Fruit fly (Drosophila melanogaster) whole organism, embryonic: ENCODE measurements around the gene CG14961.

Experiments
- ATbp ChIP-seq: fragments of 200-800 bp; sonication (Bioruptor generic); optimal IDR thresholded peaks from 2 replicates; lab custom pipeline; 2017; ENCODE audit warnings: missing biosample characterization, mild to moderate bottlenecking, missing genetic modification characterization, missing genetic modification reagents
- BEAF-32 ChIP-seq: fragments of 200-800 bp; sonication (Bioruptor generic); optimal IDR thresholded peaks from 3 replicates; lab custom pipeline; 2017; ENCODE audit warnings: missing biosample characterization, missing genetic modification characterization, mild to moderate bottlenecking, moderate library complexity, missing genetic modification reagents
- CG10654 ChIP-seq: fragments of 200-800 bp; sonication (Bioruptor generic); optimal IDR thresholded peaks from 2 replicates; lab custom pipeline; 2016; ENCODE audit warnings: missing biosample characterization, missing genetic modification characterization
- CG11504 ChIP-seq: fragments of 200-800 bp; sonication (Bioruptor generic); optimal IDR thresholded peaks from 3 replicates; lab custom pipeline; 2019; ENCODE audit warnings: missing biosample characterization, mild to moderate bottlenecking, missing genetic modification characterization, moderate library complexity
- CG12769 ChIP-seq: fragments of 200-800 bp; sonication (Bioruptor generic); optimal IDR thresholded peaks from 2 replicates; lab custom pipeline; 2019; ENCODE audit warnings: missing biosample characterization, mild to moderate bottlenecking, missing genetic modification characterization, moderate library complexity
- CG14441 ChIP-seq: fragments of 200-800 bp; sonication (Bioruptor generic); IDR thresholded peaks from 2 replicates; pipeline ENCODE4 v1.3.6; 2022; ENCODE audit warnings: missing biosample characterization, missing genetic modification characterization
- CG14710 ChIP-seq: fragments of 200-800 bp; sonication (Bioruptor generic); optimal IDR thresholded peaks from 3 replicates; lab custom pipeline; 2019; ENCODE audit warnings: missing biosample characterization, mild to moderate bottlenecking, missing genetic modification characterization, moderate library complexity
- CG15479 ChIP-seq: fragments of 200-800 bp; sonication (Bioruptor generic); optimal IDR thresholded peaks from 3 replicates; lab custom pipeline; 2019; ENCODE audit warnings: missing biosample characterization, mild to moderate bottlenecking, missing genetic modification characterization, moderate library complexity
- CG15696 ChIP-seq: fragments of 200-800 bp; sonication (Bioruptor generic); optimal IDR thresholded peaks from 2 replicates; lab custom pipeline; 2019; ENCODE audit warnings: missing biosample characterization, mild to moderate bottlenecking, missing genetic modification characterization, moderate library complexity
- CG16815 ChIP-seq: fragments of 200-800 bp; sonication (Bioruptor generic); optimal IDR thresholded peaks from 3 replicates; lab custom pipeline; 2017; ENCODE audit warnings: missing biosample characterization, mild to moderate bottlenecking, missing genetic modification characterization
- CG17361 ChIP-seq: fragments of 200-800 bp; sonication (Bioruptor generic); IDR thresholded peaks from 3 replicates; pipeline ENCODE4 v1.3.6; 2022; ENCODE audit warnings: missing biosample characterization, missing genetic modification characterization
- CG31224 ChIP-seq: fragments of 200-800 bp; sonication (Bioruptor generic); IDR thresholded peaks from 2 replicates; pipeline ENCODE4 v1.3.6; 2022; ENCODE audit warnings: missing biosample characterization, missing genetic modification characterization
- CG3281 ChIP-seq: fragments of 200-800 bp; sonication (Bioruptor generic); optimal IDR thresholded peaks from 3 replicates; lab custom pipeline; 2017; ENCODE audit warnings: missing biosample characterization, mild to moderate bottlenecking, missing genetic modification characterization
- CG33213 ChIP-seq: fragments of 200-800 bp; sonication (Bioruptor generic); optimal IDR thresholded peaks from 3 replicates; lab custom pipeline; 2016; ENCODE audit warnings: missing biosample characterization, missing genetic modification characterization
- CG33557 ChIP-seq: fragments of 200-800 bp; sonication (Bioruptor generic); optimal IDR thresholded peaks from 2 replicates; lab custom pipeline; 2019; ENCODE audit warnings: missing biosample characterization, mild to moderate bottlenecking, missing genetic modification characterization, moderate library complexity
- CG7839 ChIP-seq: fragments of 200-800 bp; sonication (Bioruptor generic); optimal IDR thresholded peaks from 3 replicates; lab custom pipeline; 2018; ENCODE audit warnings: missing biosample characterization, mild to moderate bottlenecking, missing genetic modification characterization, moderate library complexity
- CG8281 ChIP-seq: fragments of 200-800 bp; sonication (Bioruptor generic); optimal IDR thresholded peaks from 2 replicates; lab custom pipeline; 2018; ENCODE audit warnings: missing biosample characterization, mild to moderate bottlenecking, missing genetic modification characterization, moderate library complexity
- CG8765 ChIP-seq: fragments of 200-800 bp; sonication (Bioruptor generic); IDR thresholded peaks from 2 replicates; pipeline ENCODE4 v1.3.6; 2022; ENCODE audit warnings: missing biosample characterization, missing genetic modification characterization
- CG8944 ChIP-seq: fragments of 200-800 bp; sonication (Bioruptor generic); optimal IDR thresholded peaks from 3 replicates; lab custom pipeline; 2016; ENCODE audit warnings: missing biosample characterization, missing genetic modification characterization
- CG9876 ChIP-seq: fragments of 200-800 bp; sonication (Bioruptor generic); optimal IDR thresholded peaks from 2 replicates; lab custom pipeline; 2016; ENCODE audit warnings: missing biosample characterization, missing genetic modification characterization
- CTCF ChIP-seq: fragments of 200-800 bp; sonication (Bioruptor generic); optimal IDR thresholded peaks from 2 replicates; lab custom pipeline; 2017; ENCODE audit warnings: missing biosample characterization, mild to moderate bottlenecking, missing genetic modification characterization, moderate library complexity
- CkIIα-i1 ChIP-seq: fragments of 200-800 bp; sonication (Bioruptor generic); IDR thresholded peaks from 2 replicates; pipeline ENCODE4 v1.3.6; 2022; ENCODE audit warnings: missing biosample characterization, missing genetic modification characterization
- Deaf1 ChIP-seq: fragments of 200-800 bp; optimal IDR thresholded peaks from 3 replicates; lab custom pipeline; 2019; ENCODE audit warnings: missing biosample characterization, mild to moderate bottlenecking, missing genetic modification characterization, moderate library complexity
- ERR ChIP-seq: fragments of 200-800 bp; sonication (Bioruptor generic); optimal IDR thresholded peaks from 2 replicates; lab custom pipeline; 2016; ENCODE audit warnings: missing biosample characterization, missing genetic modification characterization
- Gug ChIP-seq: fragments of 200-800 bp; sonication (Bioruptor generic); IDR thresholded peaks from 4 replicates; pipeline ENCODE4 v1.3.6; 2022; ENCODE audit warnings: missing biosample characterization, missing genetic modification characterization
- HLH3B ChIP-seq: fragments of 200-800 bp; sonication (Bioruptor generic); IDR thresholded peaks from 2 replicates; pipeline ENCODE4 v1.3.6; 2022; ENCODE audit warnings: missing biosample characterization, missing genetic modification characterization
- Hand ChIP-seq: fragments of 200-800 bp; sonication (Bioruptor generic); optimal IDR thresholded peaks from 2 replicates; lab custom pipeline; 2017; ENCODE audit warnings: mild to moderate bottlenecking, missing biosample characterization, missing genetic modification reagents, missing genetic modification characterization
- HmgD ChIP-seq: fragments of 200-800 bp; sonication (Bioruptor generic); optimal IDR thresholded peaks from 3 replicates; lab custom pipeline; 2016; ENCODE audit warnings: missing biosample characterization, missing genetic modification characterization
- Hr39 ChIP-seq: fragments of >200 bp; optimal IDR thresholded peaks from 2 replicates; lab custom pipeline; 2017
- MESR4 ChIP-seq: fragments of 200-800 bp; sonication (Bioruptor generic); optimal IDR thresholded peaks from 2 replicates; lab custom pipeline; 2018; ENCODE audit warnings: missing biosample characterization, mild to moderate bottlenecking, missing genetic modification characterization, moderate library complexity
- NK7.1 ChIP-seq: fragments of 200-800 bp; sonication (Bioruptor generic); optimal IDR thresholded peaks from 3 replicates; lab custom pipeline; 2016; ENCODE audit warnings: missing biosample characterization, missing genetic modification characterization
- Spps ChIP-seq: fragments of 200-800 bp; sonication (Bioruptor generic); optimal IDR thresholded peaks from 2 replicates; lab custom pipeline; 2018; ENCODE audit warnings: missing biosample characterization, mild to moderate bottlenecking, missing genetic modification characterization
- Sry-δ ChIP-seq: fragments of 200-800 bp; sonication (Bioruptor generic); optimal IDR thresholded peaks from 2 replicates; lab custom pipeline; 2016; ENCODE audit warnings: missing biosample characterization, missing genetic modification characterization
- TFAM ChIP-seq: fragments of 200-800 bp; sonication (Bioruptor generic); optimal IDR thresholded peaks from 2 replicates; lab custom pipeline; 2017; ENCODE audit warnings: missing biosample characterization, missing genetic modification characterization, inconsistent platforms
- amos ChIP-seq: fragments of 200-800 bp; sonication (Bioruptor generic); IDR thresholded peaks from 2 replicates; pipeline ENCODE4 v1.3.6; 2022; ENCODE audit warnings: missing biosample characterization, missing genetic modification characterization; ENCODE audit not compliant: partially characterized antibody
- az2 ChIP-seq: fragments of 200-800 bp; sonication (Bioruptor generic); optimal IDR thresholded peaks from 3 replicates; lab custom pipeline; 2016; ENCODE audit warnings: missing biosample characterization, missing genetic modification characterization
- bab2 ChIP-seq: fragments of 200-800 bp; sonication (Bioruptor generic); optimal IDR thresholded peaks from 2 replicates; lab custom pipeline; 2016; ENCODE audit warnings: missing biosample characterization, missing genetic modification characterization
- bbx ChIP-seq: fragments of 200-800 bp; sonication (Bioruptor generic); IDR thresholded peaks from 2 replicates; pipeline ENCODE4 v1.3.6; 2022; ENCODE audit warnings: missing biosample characterization, missing genetic modification characterization; ENCODE audit not compliant: partially characterized antibody
- btn ChIP-seq: fragments of 200-800 bp; sonication (Bioruptor generic); optimal IDR thresholded peaks from 2 replicates; lab custom pipeline; 2016; ENCODE audit warnings: missing biosample characterization, missing genetic modification characterization
- caup ChIP-seq: fragments of 200-800 bp; sonication (Bioruptor generic); optimal IDR thresholded peaks from 3 replicates; lab custom pipeline; 2017; ENCODE audit warnings: missing biosample characterization, mild to moderate bottlenecking, missing genetic modification characterization, moderate library complexity; ENCODE audit not compliant: severe bottlenecking
- disco-r ChIP-seq: fragments of 200-800 bp; sonication (Bioruptor generic); optimal IDR thresholded peaks from 2 replicates; lab custom pipeline; 2016; ENCODE audit warnings: missing biosample characterization, missing genetic modification characterization
- en ChIP-seq: fragments of 200-800 bp; sonication (Bioruptor generic); optimal IDR thresholded peaks from 2 replicates; lab custom pipeline; 2016; ENCODE audit warnings: missing biosample characterization, missing genetic modification characterization
- fd96Cb ChIP-seq: fragments of 200-800 bp; sonication (Bioruptor generic); optimal IDR thresholded peaks from 2 replicates; lab custom pipeline; 2018; ENCODE audit warnings: missing biosample characterization, mild to moderate bottlenecking, missing genetic modification characterization, moderate library complexity
- grn ChIP-seq: fragments of 200-800 bp; sonication (Bioruptor generic); optimal IDR thresholded peaks from 3 replicates; lab custom pipeline; 2017; ENCODE audit warnings: missing biosample characterization, missing genetic modification characterization
- kni ChIP-seq: fragments of 200-800 bp; sonication (Bioruptor generic); optimal IDR thresholded peaks from 3 replicates; lab custom pipeline; 2017; ENCODE audit warnings: mild to moderate bottlenecking, missing biosample characterization, missing genetic modification reagents, missing genetic modification characterization
- lola ChIP-seq, 3 experiments: fragments of >200 bp in 2 of 3; fragments of 200-800 bp in 1 of 3; sonication (Bioruptor generic) in 1 of 3; optimal IDR thresholded peaks; 2 replicates each; lab custom pipeline; 2017 to 2019; ENCODE audit warnings: missing biosample characterization in 3 of 3, missing genetic modification characterization in 3 of 3, mild to moderate bottlenecking in 1 of 3, moderate library complexity in 1 of 3
- mld ChIP-seq: fragments of 200-800 bp; sonication (Bioruptor generic); IDR thresholded peaks from 3 replicates; pipeline ENCODE4 v1.3.6; 2022; ENCODE audit warnings: missing biosample characterization, missing genetic modification characterization; ENCODE audit not compliant: partially characterized antibody
- nerfin-2 ChIP-seq: fragments of 200-800 bp; sonication (Bioruptor generic); IDR thresholded peaks from 2 replicates; pipeline ENCODE4 v1.3.6; 2022; ENCODE audit warnings: missing biosample characterization, missing genetic modification characterization; ENCODE audit not compliant: partially characterized antibody
- onecut ChIP-seq: fragments of 200-800 bp; sonication (Bioruptor generic); IDR thresholded peaks from 2 replicates; pipeline ENCODE4 v1.3.6; 2022; ENCODE audit warnings: missing biosample characterization, missing genetic modification characterization
- pros ChIP-seq: fragments of 200-800 bp; sonication (Bioruptor generic); optimal IDR thresholded peaks from 3 replicates; lab custom pipeline; 2019; ENCODE audit warnings: missing biosample characterization, mild to moderate bottlenecking, missing genetic modification characterization, moderate library complexity
- pum ChIP-seq: fragments of 200-800 bp; sonication (Bioruptor generic); optimal IDR thresholded peaks from 2 replicates; lab custom pipeline; 2016; ENCODE audit warnings: missing biosample characterization, missing genetic modification characterization

The CG14961 gene

dm6 chr3L:3382489-3382879 is 52.6 kb downstream of the CG14961 start (continued):
- peak; percentile 35 for TF ChIP-seq kni (GFP tag; lab: Kevin White, UChicago)
- no peak for TF ChIP-seq pros (GFP tag; lab: Kevin White, UChicago)
- peak; percentile 79 for TF ChIP-seq caup (GFP tag; lab: Kevin White, UChicago)
- peak; percentile 83 for TF ChIP-seq CG31224 (GFP tag; lab: Robert Waterston, UW)
- no peak for TF ChIP-seq CG15479 (GFP tag; lab: Kevin White, UChicago)
- TF ChIP-seq CG8765 (GFP tag; lab: Robert Waterston, UW): peak; percentile 62
- TF ChIP-seq bbx (GFP tag; lab: Robert Waterston, UW): no peak
- TF ChIP-seq fd96Cb: peak; percentile 84
- peak; percentile 60; the same call in 3 of the 4 replicates for TF ChIP-seq Gug
- TF ChIP-seq NK7.1 (GFP tag; lab: Kevin White, UChicago): peak; percentile 60
- TF ChIP-seq CG8281 (tag; lab: Kevin White, UChicago): peak; percentile 63
- TF ChIP-seq CG11504 (tag; lab: Kevin White, UChicago): peak; percentile 88
- peak; percentile 73 for TF ChIP-seq onecut (GFP tag; lab: Robert Waterston, UW)
- peak; percentile 35 for TF ChIP-seq CG9876
- TF ChIP-seq HmgD (GFP tag; lab: Kevin White, UChicago): peak; percentile 32
- TF ChIP-seq nerfin-2 (GFP tag; lab: Robert Waterston, UW): no peak
- TF ChIP-seq CG33557: peak; percentile 79
- TF ChIP-seq CG14441: peak; percentile 87
- no peak for TF ChIP-seq amos (GFP tag; lab: Robert Waterston, UW)
- peak; percentile 78 for TF ChIP-seq CG16815 (GFP tag; lab: Kevin White, UChicago)
- peak; percentile 92 for TF ChIP-seq CG12769 (tag; lab: Kevin White, UChicago)
- TF ChIP-seq HLH3B (GFP tag; lab: Robert Waterston, UW): peak; percentile 82
- peak; percentile 69 for TF ChIP-seq pum (GFP tag; lab: Kevin White, UChicago)
- TF ChIP-seq CG33213 (GFP tag; lab: Kevin White, UChicago): peak; percentile 70
- TF ChIP-seq TFAM (GFP tag; lab: Kevin White, UChicago): peak; percentile 65
- TF ChIP-seq CTCF (GFP tag; lab: Kevin White, UChicago): no peak
- peak; percentile 69 for TF ChIP-seq Hand (GFP tag; lab: Kevin White, UChicago)
- TF ChIP-seq disco-r (GFP tag; lab: Kevin White, UChicago): peak; percentile 67
- TF ChIP-seq CG14710 (tag; lab: Kevin White, UChicago): peak; percentile 86
- peak; percentile 84 for TF ChIP-seq az2 (GFP tag; lab: Kevin White, UChicago)
- TF ChIP-seq bab2 (GFP tag; lab: Kevin White, UChicago): peak; percentile 65
- TF ChIP-seq grn (GFP tag; lab: Kevin White, UChicago): peak; percentile 11
- peak; percentile 44 for TF ChIP-seq btn
- TF ChIP-seq CG7839: peak; percentile 92
- peak; percentile 73 for TF ChIP-seq en (GFP tag; lab: Kevin White, UChicago)
- no peak for TF ChIP-seq MESR4 (GFP tag; lab: Kevin White, UChicago)
- peak; percentile 73 for TF ChIP-seq ERR
- TF ChIP-seq Spps: peak; percentile 79
- TF ChIP-seq Deaf1: peak; percentile 65
- TF ChIP-seq CG15696 (tag; lab: Kevin White, UChicago): peak; percentile 86
- peak; percentile 38 for TF ChIP-seq CG8944 (GFP tag; lab: Kevin White, UChicago)
- TF ChIP-seq CkIIα-i1: peak; percentile 30; the same call in 1 of the 2 replicates
- peak; percentile 31 for TF ChIP-seq Sry-δ (GFP tag; lab: Kevin White, UChicago)
- no peak for TF ChIP-seq Hr39 (lab: Kevin White, UChicago)
- peak in 1 of 3 experiments; percentile 90 for TF ChIP-seq lola (GFP tag; optimal IDR thresholded peaks at IDR 0.05; lab: Kevin White, UChicago)
- TF ChIP-seq BEAF-32 (GFP tag; lab: Kevin White, UChicago): no peak
- peak; percentile 87 for TF ChIP-seq CG3281 (GFP tag; lab: Kevin White, UChicago)
- peak; percentile 75 for TF ChIP-seq CG10654 (GFP tag; lab: Kevin White, UChicago)
- peak; percentile 87 for TF ChIP-seq ATbp
- TF ChIP-seq mld: no peak
- TF ChIP-seq CG17361: peak; percentile 81
